Worm (Caenorhabditis elegans) whole organism, early embryonic: ENCODE results near the gene F25G6.8.

Experiments
- B0310.2 ChIP-seq: sonication (generic microtip); optimal IDR thresholded peaks from 2 replicates; lab custom pipeline; 2016; ENCODE audit warnings: mild to moderate bottlenecking, missing genetic modification characterization, missing compliant biosample characterization
- F13C5.2 ChIP-seq: sonication (generic microtip); optimal IDR thresholded peaks from 2 replicates; lab custom pipeline; 2017; ENCODE audit warnings: mild to moderate bottlenecking, missing genetic modification characterization, inconsistent platforms, missing compliant biosample characterization
- aly-1 ChIP-seq: sonication (generic microtip); optimal IDR thresholded peaks from 2 replicates; lab custom pipeline; 2016; ENCODE audit warnings: missing genetic modification characterization, missing compliant biosample characterization
- ama-1 ChIP-seq: fragments of 150-350 bp; optimal IDR thresholded peaks from 2 replicates; lab custom pipeline; 2014
- ceh-13 ChIP-seq: fragments of 200-800 bp; sonication (Bioruptor generic); optimal IDR thresholded peaks from 2 replicates; lab custom pipeline; 2018; ENCODE audit warnings: mild to moderate bottlenecking, missing genetic modification characterization, missing compliant biosample characterization
- ceh-36 ChIP-seq: sonication (generic microtip); optimal IDR thresholded peaks from 2 replicates; lab custom pipeline; 2016; ENCODE audit warnings: missing genetic modification characterization, inconsistent platforms, missing compliant biosample characterization
- ets-7 ChIP-seq: sonication (generic microtip); optimal IDR thresholded peaks from 2 replicates; lab custom pipeline; 2016; ENCODE audit warnings: missing genotype, missing genetic modification characterization, missing compliant biosample characterization
- flt-1 ChIP-seq: fragments of 200-800 bp; sonication (Bioruptor generic); IDR thresholded peaks from 2 replicates; pipeline ENCODE4 v1.3.6; 2022; ENCODE audit warnings: missing genetic modification characterization, missing compliant biosample characterization
- hmbx-1 ChIP-seq: sonication (generic microtip); optimal IDR thresholded peaks from 2 replicates; lab custom pipeline; 2016; ENCODE audit warnings: mild to moderate bottlenecking, missing genetic modification characterization, missing compliant biosample characterization
- hmg-4 ChIP-seq: fragments of 200-800 bp; sonication (Bioruptor generic); optimal IDR thresholded peaks from 2 replicates; lab custom pipeline; 2018; ENCODE audit warnings: mild to moderate bottlenecking, missing genetic modification characterization, missing compliant biosample characterization
- hnd-1 ChIP-seq: sonication (generic microtip); optimal IDR thresholded peaks from 2 replicates; lab custom pipeline; 2016; ENCODE audit warnings: missing genetic modification characterization, missing compliant biosample characterization
- pes-1 ChIP-seq: fragments of 200-800 bp; sonication (Bioruptor generic); IDR thresholded peaks from 2 replicates; pipeline ENCODE4 v1.3.6; 2022; ENCODE audit warnings: missing genetic modification reagents, missing genetic modification characterization, missing compliant biosample characterization
- scrt-1 ChIP-seq: fragments of 200-800 bp; sonication (Bioruptor generic); IDR thresholded peaks from 2 replicates; pipeline ENCODE4 v1.3.6; 2022; ENCODE audit warnings: missing genetic modification characterization, missing compliant biosample characterization
- sea-1 ChIP-seq: fragments of 200-800 bp; sonication (Bioruptor generic); conservative IDR thresholded peaks from 2 replicates; pipeline ENCODE4 v1.3.6; 2022; ENCODE audit warnings: missing genetic modification characterization, missing compliant biosample characterization
- tbx-11 ChIP-seq: fragments of 200-800 bp; sonication (Bioruptor generic); IDR thresholded peaks from 2 replicates; pipeline ENCODE4 v1.3.6; 2022; ENCODE audit warnings: missing genetic modification characterization, missing compliant biosample characterization
- tbx-37 ChIP-seq: fragments of 200-800 bp; sonication (Bioruptor generic); conservative IDR thresholded peaks from 2 replicates; pipeline ENCODE4 v1.3.6; 2022; ENCODE audit warnings: missing genetic modification reagents, missing genetic modification characterization, missing compliant biosample characterization
- tra-4 ChIP-seq: sonication (generic microtip); optimal IDR thresholded peaks from 2 replicates; lab custom pipeline; 2017; ENCODE audit warnings: missing genetic modification characterization, missing compliant biosample characterization

Gene F25G6.8

DNA sequence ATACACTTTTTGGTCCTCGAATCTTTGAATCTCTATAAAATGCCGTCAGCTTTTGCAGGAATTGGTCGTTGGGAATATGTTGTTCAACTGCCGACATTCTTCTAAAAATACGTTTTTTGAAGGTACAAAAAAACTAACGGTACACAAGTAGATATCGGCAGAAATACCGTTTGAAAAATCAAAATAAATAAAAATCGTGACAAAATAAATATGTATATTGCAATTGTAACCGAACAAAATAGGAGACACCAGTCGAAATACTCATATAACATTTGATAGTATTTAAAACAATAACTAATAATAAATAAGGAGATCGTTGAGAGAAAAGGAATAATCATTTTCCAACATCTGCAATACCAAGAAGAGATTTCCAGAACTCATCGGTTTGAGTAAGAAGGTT is at the start of gene F25G6.8:
Gene F25G6.8, minus strand, starts transcription at position 101 of the 400 bp plus-strand sequence.
- TF ChIP-seq ets-7 (no peak), tbx-11 (GFP tag; lab: Robert Waterston, UW) (no peak), F13C5.2 (tag; lab: Kevin White, UChicago) (no peak), hnd-1 (tag; lab: Kevin White, UChicago) (no peak), aly-1 (no peak), hmbx-1 (tag; lab: Kevin White, UChicago) (no peak), flt-1 (GFP tag; lab: Robert Waterston, UW) (no peak), hmg-4 (no peak), tbx-37 (GFP tag; lab: Robert Waterston, UW) (no peak), tra-4 (tag; lab: Kevin White, UChicago) (no peak), B0310.2 (tag; lab: Kevin White, UChicago) (no peak), ceh-13 (GFP tag; lab: Kevin White, UChicago) (no peak)

- TF ChIP-seq scrt-1, result no peak
Observed at ce11 chrV:8610633-8611404, 45.8 kb upstream of the F25G6.8 start, which contains the start of gene fip-4. Gene fip-4 (minus strand): TSS chrV:8611268.

- no peak for TF ChIP-seq hmbx-1 (tag; lab: Kevin White, UChicago)
- TF ChIP-seq tbx-37 (GFP tag; lab: Robert Waterston, UW), result no peak
- TF ChIP-seq pes-1 (GFP tag; lab: Robert Waterston, UW), result no peak
- peak; percentile 18 for TF ChIP-seq aly-1
- peak; percentile 28 for TF ChIP-seq B0310.2 (tag; lab: Kevin White, UChicago)
- TF ChIP-seq ceh-36 (tag; lab: Kevin White, UChicago), result no peak
Observed at ce11 chrV:8609776-8610529, 45.0 kb upstream of the F25G6.8 start.

DNA sequence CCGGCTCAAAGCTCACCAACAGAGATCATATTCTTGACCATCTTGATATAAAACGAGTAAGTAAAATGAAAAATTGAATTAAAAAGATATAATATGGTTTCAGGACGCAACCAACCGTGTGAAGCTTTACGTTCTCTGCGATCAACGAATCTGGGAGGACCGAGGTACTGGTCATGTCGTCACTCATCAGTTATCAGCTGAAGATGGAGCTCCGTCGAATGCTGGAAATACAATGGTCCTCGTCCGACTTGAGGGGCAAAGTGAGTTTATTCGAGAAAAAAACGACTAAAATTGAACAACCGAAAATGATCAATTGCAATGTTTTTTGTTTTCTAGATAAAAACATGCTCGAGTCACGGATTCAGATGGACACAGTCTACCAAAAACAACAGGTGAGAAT is 43.5 kb upstream of the F25G6.8 start:
- TF ChIP-seq ama-1 (no peak), ets-7 (no peak), pes-1 (GFP tag; lab: Robert Waterston, UW) (no peak), hnd-1 (tag; lab: Kevin White, UChicago) (no peak), hmg-4 (no peak), aly-1 (no peak), flt-1 (GFP tag; lab: Robert Waterston, UW) (no peak), ceh-36 (tag; lab: Kevin White, UChicago) (no peak), F13C5.2 (tag; lab: Kevin White, UChicago) (no peak), B0310.2 (tag; lab: Kevin White, UChicago) (no peak), tbx-37 (GFP tag; lab: Robert Waterston, UW) (no peak), ceh-13 (GFP tag; lab: Kevin White, UChicago) (no peak), hmbx-1 (tag; lab: Kevin White, UChicago) (no peak), sea-1 (GFP tag; lab: Robert Waterston, UW) (no peak), tra-4 (tag; lab: Kevin White, UChicago) (no peak), scrt-1 (no peak), tbx-11 (GFP tag; lab: Robert Waterston, UW) (no peak)

- TF ChIP-seq ceh-36 (tag; lab: Kevin White, UChicago), result no peak
- no peak for TF ChIP-seq ets-7
- TF ChIP-seq tbx-37 (GFP tag; lab: Robert Waterston, UW), result no peak
- TF ChIP-seq hmg-4, result no peak
- TF ChIP-seq hmbx-1 (tag; lab: Kevin White, UChicago), result no peak
- no peak for TF ChIP-seq tbx-11 (GFP tag; lab: Robert Waterston, UW)
- TF ChIP-seq pes-1 (GFP tag; lab: Robert Waterston, UW), result no peak
- TF ChIP-seq tra-4 (tag; lab: Kevin White, UChicago), result no peak
- TF ChIP-seq flt-1 (GFP tag; lab: Robert Waterston, UW), result no peak
- TF ChIP-seq hnd-1 (tag; lab: Kevin White, UChicago), result no peak
- TF ChIP-seq aly-1, result no peak
- no peak for TF ChIP-seq ceh-13 (GFP tag; lab: Kevin White, UChicago)
- TF ChIP-seq sea-1 (GFP tag; lab: Robert Waterston, UW), result no peak
- no peak for TF ChIP-seq ama-1
- TF ChIP-seq scrt-1, result no peak
- TF ChIP-seq B0310.2 (tag; lab: Kevin White, UChicago), result no peak
- no peak for TF ChIP-seq F13C5.2 (tag; lab: Kevin White, UChicago)
Observed at ce11 chrV:8607353-8607850, 42.4 kb upstream of the F25G6.8 start, which contains the start of gene smk-1. Gene smk-1 (plus strand): TSS chrV:8607800.

- TF ChIP-seq hmg-4, result peak; percentile 61
- TF ChIP-seq ceh-13 (GFP tag; lab: Kevin White, UChicago), result no peak
- peak; percentile 44; the same call in 1 of the 2 replicates for TF ChIP-seq flt-1 (GFP tag; lab: Robert Waterston, UW)
- TF ChIP-seq tbx-37 (GFP tag; lab: Robert Waterston, UW), result no peak
- no peak for TF ChIP-seq scrt-1
- TF ChIP-seq pes-1 (GFP tag; lab: Robert Waterston, UW), result no peak
- TF ChIP-seq B0310.2 (tag; lab: Kevin White, UChicago), result no peak
- TF ChIP-seq sea-1 (GFP tag; lab: Robert Waterston, UW), result peak; percentile 28; the same call in 1 of the 2 replicates
- no peak for TF ChIP-seq ceh-36 (tag; lab: Kevin White, UChicago)
- TF ChIP-seq tbx-11 (GFP tag; lab: Robert Waterston, UW), result no peak
- TF ChIP-seq ets-7, result peak; percentile 11
- TF ChIP-seq ama-1, result no peak
- no peak for TF ChIP-seq hmbx-1 (tag; lab: Kevin White, UChicago)
- no peak for TF ChIP-seq aly-1
- TF ChIP-seq hnd-1 (tag; lab: Kevin White, UChicago), result no peak
- TF ChIP-seq tra-4 (tag; lab: Kevin White, UChicago), result no peak
- peak; percentile 57 for TF ChIP-seq F13C5.2 (tag; lab: Kevin White, UChicago)
Observed at ce11 chrV:8606099-8606696, 41.2 kb upstream of the F25G6.8 start, which contains the start of gene vps-60. Gene vps-60 (minus strand): TSS chrV:8606128.
